Worm (Caenorhabditis elegans) whole organism, L1 larva: ENCODE data around the gene lrx-1.

ENCODE experiments used
- ama-1 ChIP-seq: fragments of 150-350 bp; optimal IDR thresholded peaks from 2 replicates; lab custom pipeline; 2014
- blmp-1 ChIP-seq: fragments of 150-350 bp; optimal IDR thresholded peaks from 2 replicates; lab custom pipeline; 2014; ENCODE audit warnings: missing biosample characterization, missing genetic modification characterization
- dpl-1 ChIP-seq, 3 experiments: fragments of 150-350 bp in 2 of 3; sonication (generic microtip) in 1 of 3; optimal IDR thresholded peaks; 2 replicates each; lab custom pipeline; 2014 to 2017; ENCODE audit warnings: missing biosample characterization in 3 of 3, missing genetic modification characterization in 3 of 3, missing genetic modification reagents in 3 of 3
- hlh-4 ChIP-seq: sonication (generic microtip); optimal IDR thresholded peaks from 2 replicates; lab custom pipeline; 2016; ENCODE audit warnings: mild to moderate bottlenecking, missing genetic modification characterization, missing compliant biosample characterization
- mdl-1 ChIP-seq, 2 experiments: fragments of 150-350 bp; optimal IDR thresholded peaks; 2 replicates each; lab custom pipeline; 2014 to 2017; ENCODE audit warnings: missing biosample characterization in 2 of 2, missing genetic modification characterization in 2 of 2, inconsistent platforms in 1 of 2
- mef-2 ChIP-seq: fragments of 150-350 bp; optimal IDR thresholded peaks from 2 replicates; lab custom pipeline; 2014; ENCODE audit warnings: missing biosample characterization, missing genetic modification characterization
- nhr-11 ChIP-seq: fragments of 150-350 bp; optimal IDR thresholded peaks from 2 replicates; lab custom pipeline; 2014; ENCODE audit warnings: missing biosample characterization, missing genetic modification characterization
- nhr-12 ChIP-seq: sonication (generic microtip); optimal IDR thresholded peaks from 2 replicates; lab custom pipeline; 2017; ENCODE audit warnings: missing biosample characterization, missing genetic modification characterization
- skn-1 ChIP-seq: fragments of 150-350 bp; optimal IDR thresholded peaks from 2 replicates; lab custom pipeline; 2014; ENCODE audit warnings: missing biosample characterization, missing genetic modification characterization
- unc-86 ChIP-seq: sonication (generic microtip); optimal IDR thresholded peaks from 2 replicates; lab custom pipeline; 2016; ENCODE audit warnings: missing genetic modification characterization, missing compliant biosample characterization
- ztf-11 ChIP-seq, 2 experiments: sonication (generic microtip); optimal IDR thresholded peaks; 2 replicates each; lab custom pipeline; 2016 to 2017; ENCODE audit warnings: missing genetic modification characterization in 2 of 2, missing biosample characterization in 1 of 2, missing compliant biosample characterization in 1 of 2
- ztf-4 ChIP-seq: fragments of 150-350 bp; optimal IDR thresholded peaks from 2 replicates; lab custom pipeline; 2014; ENCODE audit warnings: missing biosample characterization, missing genetic modification characterization

DNA sequence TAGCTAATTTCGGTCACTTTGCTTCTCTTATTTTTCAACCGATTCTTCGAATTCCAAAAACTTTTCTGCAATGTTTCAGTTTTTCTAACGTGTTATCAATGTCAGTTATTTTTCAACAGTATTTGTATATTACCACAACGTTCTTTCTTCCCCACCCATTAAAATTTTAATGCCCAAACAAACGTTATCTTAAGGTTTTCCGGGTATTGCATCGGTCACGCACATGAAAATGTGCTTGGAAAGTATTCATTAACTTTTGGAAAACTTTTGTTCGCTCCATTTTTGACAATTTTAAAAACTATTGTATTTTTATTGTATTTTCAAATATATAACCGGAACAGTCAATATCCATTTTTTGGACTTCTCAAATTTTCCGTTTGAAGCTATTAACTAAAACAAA, 43.8 kb downstream of the lrx-1 start:
- TF ChIP-seq hlh-4 (tag; lab: Kevin White, UChicago) = no peak
- TF ChIP-seq blmp-1 (tag; lab: Kevin White, UChicago) = no peak
- TF ChIP-seq mdl-1 (tag; optimal IDR thresholded peaks at IDR 0.05; lab: Kevin White, UChicago) = no peak
- no peak for TF ChIP-seq unc-86 (tag; lab: Kevin White, UChicago)
- TF ChIP-seq skn-1 = no peak
- no peak for TF ChIP-seq nhr-12 (tag; lab: Kevin White, UChicago)
- TF ChIP-seq ztf-4 (tag; lab: Kevin White, UChicago) = no peak
- no peak for TF ChIP-seq ztf-11 (tag; optimal IDR thresholded peaks at IDR 0.05; lab: Kevin White, UChicago)
- TF ChIP-seq nhr-11 (tag; lab: Kevin White, UChicago) = no peak
- no peak for TF ChIP-seq mef-2 (tag; lab: Kevin White, UChicago)
- TF ChIP-seq ama-1 (lab: Kevin White, UChicago) = no peak
- TF ChIP-seq dpl-1 (GFP tag; optimal IDR thresholded peaks at IDR 0.05; lab: Kevin White, UChicago) = no peak
